Fruit fly (Drosophila melanogaster) whole organism, embryonic: ENCODE data around the gene CG45066.

Source experiments
- ATbp ChIP-seq: fragments of 200-800 bp; sonication (Bioruptor generic); optimal IDR thresholded peaks from 2 replicates; lab custom pipeline; 2017; ENCODE audit warnings: missing biosample characterization, mild to moderate bottlenecking, missing genetic modification characterization, missing genetic modification reagents
- CG10431 ChIP-seq: fragments of 200-800 bp; sonication (Bioruptor generic); optimal IDR thresholded peaks from 3 replicates; lab custom pipeline; 2018; ENCODE audit warnings: missing biosample characterization, mild to moderate bottlenecking, missing genetic modification characterization
- CG10543 ChIP-seq: fragments of 200-800 bp; sonication (Bioruptor generic); optimal IDR thresholded peaks from 3 replicates; lab custom pipeline; 2017; ENCODE audit warnings: missing biosample characterization, mild to moderate bottlenecking, missing genetic modification characterization, moderate library complexity
- CG13624 ChIP-seq: fragments of 200-800 bp; sonication (Bioruptor generic); optimal IDR thresholded peaks from 2 replicates; lab custom pipeline; 2016; ENCODE audit warnings: missing biosample characterization, missing genetic modification characterization
- CG13894 ChIP-seq: fragments of 200-800 bp; sonication (Bioruptor generic); optimal IDR thresholded peaks from 3 replicates; lab custom pipeline; 2018; ENCODE audit warnings: missing biosample characterization, mild to moderate bottlenecking, missing genetic modification characterization, moderate library complexity
- CG17802 ChIP-seq: fragments of 200-800 bp; sonication (Bioruptor generic); optimal IDR thresholded peaks from 2 replicates; lab custom pipeline; 2018; ENCODE audit warnings: missing biosample characterization, mild to moderate bottlenecking, missing genetic modification characterization, moderate library complexity
- CG18476 ChIP-seq: fragments of 200-800 bp; sonication (Bioruptor generic); optimal IDR thresholded peaks from 2 replicates; lab custom pipeline; 2016; ENCODE audit warnings: missing biosample characterization, mild to moderate bottlenecking, missing genetic modification characterization
- CG2199 ChIP-seq: fragments of 200-800 bp; sonication (Bioruptor generic); IDR thresholded peaks from 3 replicates; pipeline ENCODE4 v1.3.6; 2022; ENCODE audit warnings: missing biosample characterization, missing genetic modification characterization
- CG30020 ChIP-seq: fragments of 200-800 bp; optimal IDR thresholded peaks from 2 replicates; lab custom pipeline; 2019; ENCODE audit warnings: missing biosample characterization, mild to moderate bottlenecking, missing genetic modification characterization, moderate library complexity
- CG31388 ChIP-seq: fragments of 200-800 bp; sonication (Bioruptor generic); optimal IDR thresholded peaks from 2 replicates; lab custom pipeline; 2016; ENCODE audit warnings: missing biosample characterization, missing genetic modification characterization
- CG3163 ChIP-seq: fragments of 200-800 bp; sonication (Bioruptor generic); optimal IDR thresholded peaks from 3 replicates; lab custom pipeline; 2016; ENCODE audit warnings: missing biosample characterization, missing genetic modification characterization
- CG3995 ChIP-seq: fragments of 200-800 bp; sonication (Bioruptor generic); optimal IDR thresholded peaks from 3 replicates; lab custom pipeline; 2016; ENCODE audit warnings: missing biosample characterization, missing genetic modification characterization
- CG42726 ChIP-seq: fragments of 200-800 bp; sonication (Bioruptor generic); IDR thresholded peaks from 2 replicates; pipeline ENCODE4 v1.3.6; 2022; ENCODE audit warnings: missing biosample characterization, missing genetic modification characterization; ENCODE audit not compliant: partially characterized antibody
- CG4617 ChIP-seq: fragments of 200-800 bp; sonication (Bioruptor generic); optimal IDR thresholded peaks from 3 replicates; lab custom pipeline; 2016; ENCODE audit warnings: missing biosample characterization, missing genetic modification characterization, borderline replicate concordance
- CG5180 ChIP-seq: fragments of 200-800 bp; sonication (Bioruptor generic); optimal IDR thresholded peaks from 3 replicates; lab custom pipeline; 2017; ENCODE audit warnings: missing biosample characterization, missing genetic modification characterization, mild to moderate bottlenecking, moderate library complexity, missing genetic modification reagents
- CG7271 ChIP-seq: fragments of 200-800 bp; sonication (Bioruptor generic); optimal IDR thresholded peaks from 2 replicates; lab custom pipeline; 2018; ENCODE audit warnings: missing biosample characterization, mild to moderate bottlenecking, missing genetic modification characterization, moderate library complexity
- CG8924 ChIP-seq: fragments of 200-800 bp; optimal IDR thresholded peaks from 3 replicates; lab custom pipeline; 2019; ENCODE audit warnings: missing biosample characterization, mild to moderate bottlenecking, missing genetic modification characterization, moderate library complexity
- Elba2 ChIP-seq: fragments of 200-800 bp; sonication (Bioruptor generic); optimal IDR thresholded peaks from 3 replicates; lab custom pipeline; 2016; ENCODE audit warnings: missing biosample characterization, missing genetic modification characterization
- HLH4C ChIP-seq: fragments of 200-800 bp; sonication (Bioruptor generic); IDR thresholded peaks from 3 replicates; pipeline ENCODE4 v1.3.6; 2022; ENCODE audit warnings: missing biosample characterization, missing genetic modification characterization; ENCODE audit not compliant: partially characterized antibody
- Hmx ChIP-seq: fragments of 200-800 bp; sonication (Bioruptor generic); optimal IDR thresholded peaks from 2 replicates; lab custom pipeline; 2016; ENCODE audit warnings: missing biosample characterization, missing genetic modification characterization
- MESR4 ChIP-seq: fragments of 200-800 bp; sonication (Bioruptor generic); optimal IDR thresholded peaks from 2 replicates; lab custom pipeline; 2018; ENCODE audit warnings: missing biosample characterization, mild to moderate bottlenecking, missing genetic modification characterization, moderate library complexity
- NfI ChIP-seq: fragments of 200-800 bp; sonication (Bioruptor generic); optimal IDR thresholded peaks from 3 replicates; lab custom pipeline; 2018; ENCODE audit warnings: missing biosample characterization, mild to moderate bottlenecking, missing genetic modification characterization, moderate library complexity
- Poxn ChIP-seq: fragments of 200-800 bp; sonication (Bioruptor generic); IDR thresholded peaks from 2 replicates; pipeline ENCODE4 v1.3.6; 2022; ENCODE audit warnings: missing biosample characterization, missing genetic modification characterization
- Tbp ChIP-seq: fragments of >200 bp; optimal IDR thresholded peaks from 2 replicates; lab custom pipeline; 2018; ENCODE audit warnings: missing biosample characterization, missing genetic modification characterization
- Trl ChIP-seq, 3 experiments: fragments of >200 bp in 2 of 3; fragments of 200-800 bp in 1 of 3; sonication (Bioruptor generic) in 1 of 3; optimal IDR thresholded peaks; 2 replicates in 1 of 3; 3 replicates in 2 of 3; lab custom pipeline; 2016 to 2017; ENCODE audit warnings: missing biosample characterization in 1 of 3, missing genetic modification characterization in 1 of 3
- ase ChIP-seq: fragments of 200-800 bp; sonication (Bioruptor generic); IDR thresholded peaks from 3 replicates; pipeline ENCODE4 v1.3.6; 2022; ENCODE audit warnings: missing biosample characterization, missing genetic modification characterization
- bab2 ChIP-seq: fragments of 200-800 bp; sonication (Bioruptor generic); optimal IDR thresholded peaks from 2 replicates; lab custom pipeline; 2016; ENCODE audit warnings: missing biosample characterization, missing genetic modification characterization
- cwo ChIP-seq: fragments of 200-800 bp; sonication (Bioruptor generic); optimal IDR thresholded peaks from 3 replicates; lab custom pipeline; 2017; ENCODE audit warnings: missing biosample characterization, missing genetic modification characterization, mild to moderate bottlenecking, moderate library complexity, missing genetic modification reagents
- dm ChIP-seq: fragments of 200-800 bp; sonication (Bioruptor generic); optimal IDR thresholded peaks from 3 replicates; lab custom pipeline; 2016; ENCODE audit warnings: missing biosample characterization, missing genetic modification characterization
- en ChIP-seq: fragments of 200-800 bp; sonication (Bioruptor generic); optimal IDR thresholded peaks from 2 replicates; lab custom pipeline; 2016; ENCODE audit warnings: missing biosample characterization, missing genetic modification characterization
- fd96Cb ChIP-seq: fragments of 200-800 bp; sonication (Bioruptor generic); optimal IDR thresholded peaks from 2 replicates; lab custom pipeline; 2018; ENCODE audit warnings: missing biosample characterization, mild to moderate bottlenecking, missing genetic modification characterization, moderate library complexity
- fru ChIP-seq: fragments of >200 bp; optimal IDR thresholded peaks from 2 replicates; lab custom pipeline; 2017
- gsb-n ChIP-seq: fragments of 200-800 bp; sonication (Bioruptor generic); optimal IDR thresholded peaks from 3 replicates; lab custom pipeline; 2018; ENCODE audit warnings: missing biosample characterization, mild to moderate bottlenecking, missing genetic modification characterization
- hb ChIP-seq: fragments of 200-800 bp; sonication (Bioruptor generic); IDR thresholded peaks from 3 replicates; pipeline ENCODE4 v1.3.6; 2022; ENCODE audit warnings: missing biosample characterization, missing genetic modification characterization; ENCODE audit not compliant: partially characterized antibody
- kah ChIP-seq: fragments of 200-800 bp; sonication (Bioruptor generic); optimal IDR thresholded peaks from 2 replicates; lab custom pipeline; 2018; ENCODE audit warnings: missing biosample characterization, mild to moderate bottlenecking, missing genetic modification characterization
- lbe ChIP-seq: fragments of 200-800 bp; sonication (Bioruptor generic); optimal IDR thresholded peaks from 2 replicates; lab custom pipeline; 2016; ENCODE audit warnings: missing biosample characterization, mild to moderate bottlenecking, missing genetic modification characterization
- luna ChIP-seq: fragments of 200-800 bp; sonication (Bioruptor generic); optimal IDR thresholded peaks from 2 replicates; lab custom pipeline; 2016; ENCODE audit warnings: missing biosample characterization, missing genetic modification characterization
- maf-S ChIP-seq: fragments of 200-800 bp; sonication (Bioruptor generic); optimal IDR thresholded peaks from 2 replicates; lab custom pipeline; 2016; ENCODE audit warnings: missing biosample characterization, missing genetic modification characterization
- org-1 ChIP-seq: fragments of 200-800 bp; sonication (Bioruptor generic); optimal IDR thresholded peaks from 2 replicates; lab custom pipeline; 2017; ENCODE audit warnings: missing biosample characterization, missing genetic modification characterization
- otp ChIP-seq: fragments of 200-800 bp; sonication (Bioruptor generic); IDR thresholded peaks from 3 replicates; pipeline ENCODE4, ENCODE4 v1.3.6; 2022; ENCODE audit warnings: missing biosample characterization, missing genetic modification characterization
- pzg ChIP-seq: fragments of 200-800 bp; sonication (Bioruptor generic); optimal IDR thresholded peaks from 3 replicates; lab custom pipeline; 2018; ENCODE audit warnings: missing biosample characterization, mild to moderate bottlenecking, missing genetic modification characterization, moderate library complexity
- ro ChIP-seq: fragments of 200-800 bp; sonication (Bioruptor generic); IDR thresholded peaks from 2 replicates; pipeline ENCODE4 v1.3.6; 2022; ENCODE audit warnings: missing biosample characterization, missing genetic modification characterization
- shn ChIP-seq: fragments of 200-800 bp; sonication (Bioruptor generic); optimal IDR thresholded peaks from 3 replicates; lab custom pipeline; 2016; ENCODE audit warnings: missing biosample characterization, missing genetic modification characterization
- slp2 ChIP-seq: fragments of 200-800 bp; sonication (Bioruptor generic); optimal IDR thresholded peaks from 2 replicates; lab custom pipeline; 2016; ENCODE audit warnings: missing biosample characterization, missing genetic modification characterization
- toy ChIP-seq: fragments of 200-800 bp; sonication (Bioruptor generic); IDR thresholded peaks from 2 replicates; pipeline ENCODE4 v1.3.6; 2022; ENCODE audit warnings: missing biosample characterization, missing genetic modification characterization
- twi ChIP-seq: fragments of 200-800 bp; optimal IDR thresholded peaks from 2 replicates; lab custom pipeline; 2019; ENCODE audit warnings: missing biosample characterization, mild to moderate bottlenecking, missing genetic modification characterization, moderate library complexity
- tx ChIP-seq: fragments of 200-800 bp; sonication (Bioruptor generic); optimal IDR thresholded peaks from 2 replicates; lab custom pipeline; 2016; ENCODE audit warnings: missing biosample characterization, missing genetic modification characterization
- unc-4 ChIP-seq: fragments of 200-800 bp; sonication (Bioruptor generic); IDR thresholded peaks from 2 replicates; pipeline ENCODE4 v1.3.6; 2022; ENCODE audit warnings: missing biosample characterization, missing genetic modification characterization; ENCODE audit not compliant: partially characterized antibody
- usp ChIP-seq: fragments of >200 bp; optimal IDR thresholded peaks from 2 replicates; lab custom pipeline; 2017; ENCODE audit warnings: missing biosample characterization, missing genetic modification characterization
- zfh1 ChIP-seq: fragments of 200-800 bp; sonication (Bioruptor generic); IDR thresholded peaks from 3 replicates; pipeline ENCODE4 v1.3.6; 2022; ENCODE audit warnings: missing biosample characterization, missing genetic modification characterization

Gene CG45066

DNA sequence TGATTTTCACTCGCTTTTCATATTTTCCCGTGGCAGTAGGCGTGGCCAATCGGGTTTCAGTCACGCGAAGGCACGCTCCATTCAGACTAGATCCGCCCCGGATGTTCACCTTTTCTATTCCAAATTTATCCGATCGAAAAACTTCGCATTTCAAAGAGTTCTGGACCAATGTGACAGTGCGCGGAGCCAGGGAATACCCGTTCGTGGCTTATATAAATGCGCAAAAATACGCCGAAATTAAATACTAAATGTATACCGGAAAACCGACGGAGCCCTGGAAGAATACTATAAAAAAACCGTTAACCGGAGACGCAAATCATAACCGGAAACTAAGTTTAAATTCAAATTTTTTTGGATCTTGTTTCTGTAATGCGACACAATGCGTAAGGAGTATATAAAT, 16.5 kb upstream of the CG45066 start, which contains the start of gene promL (continued):
- no peak for TF ChIP-seq usp
- no peak for TF ChIP-seq toy (GFP tag; lab: Robert Waterston, UW)
- TF ChIP-seq Hmx (GFP tag; lab: Kevin White, UChicago), result no peak
- peak; percentile 68 for TF ChIP-seq CG13624
- TF ChIP-seq fd96Cb (tag; lab: Kevin White, UChicago), result no peak
- no peak for TF ChIP-seq Trl (optimal IDR thresholded peaks at IDR 0.05; lab: Kevin White, UChicago)
- TF ChIP-seq Trl (GFP tag; optimal IDR thresholded peaks at IDR 0.05; lab: Kevin White, UChicago), result peak; percentile 77
- TF ChIP-seq en, result peak; percentile 7
- no peak for TF ChIP-seq CG18476 (GFP tag; lab: Kevin White, UChicago)
- TF ChIP-seq slp2, result peak; percentile 50
- TF ChIP-seq fru (lab: Kevin White, UChicago), result no peak
- TF ChIP-seq ro (GFP tag; lab: Robert Waterston, UW), result no peak
- peak; percentile 15 for TF ChIP-seq luna (GFP tag; lab: Kevin White, UChicago)
- no peak for TF ChIP-seq Tbp (GFP tag; lab: Kevin White, UChicago)
- peak; percentile 27 for TF ChIP-seq CG5180 (GFP tag; lab: Kevin White, UChicago)
- no peak for TF ChIP-seq HLH4C (GFP tag; lab: Robert Waterston, UW)
- peak; percentile 76 for TF ChIP-seq CG10543 (GFP tag; lab: Kevin White, UChicago)
- no peak for TF ChIP-seq CG17802 (tag; lab: Kevin White, UChicago)
- peak; percentile 53 for TF ChIP-seq dm (GFP tag; lab: Kevin White, UChicago)
- TF ChIP-seq otp (GFP tag; lab: Robert Waterston, UW), result no peak
- TF ChIP-seq ase (GFP tag; lab: Robert Waterston, UW), result 0 out of 3 replicates have a peak, but pooled peaks have one; percentile 35
- peak; percentile 46 for TF ChIP-seq CG30020 (tag; lab: Kevin White, UChicago)
- peak; percentile 17 for TF ChIP-seq cwo (GFP tag; lab: Kevin White, UChicago)
- no peak for TF ChIP-seq CG31388 (GFP tag; lab: Kevin White, UChicago)
- TF ChIP-seq tx (GFP tag; lab: Kevin White, UChicago), result no peak
- TF ChIP-seq ATbp (GFP tag; lab: Kevin White, UChicago), result peak; percentile 55
- TF ChIP-seq org-1 (GFP tag; lab: Kevin White, UChicago), result peak; percentile 40
- peak; percentile 73 for TF ChIP-seq CG13894 (tag; lab: Kevin White, UChicago)
- TF ChIP-seq CG7271 (tag; lab: Kevin White, UChicago), result peak; percentile 26
- TF ChIP-seq maf-S (GFP tag; lab: Kevin White, UChicago), result peak; percentile 40
- TF ChIP-seq shn (GFP tag; lab: Kevin White, UChicago), result peak; percentile 8
- peak; percentile 95 for TF ChIP-seq pzg (GFP tag; lab: Kevin White, UChicago)
- TF ChIP-seq gsb-n (tag; lab: Kevin White, UChicago), result peak; percentile 67
- no peak for TF ChIP-seq unc-4 (GFP tag; lab: Robert Waterston, UW)
- TF ChIP-seq lbe, result peak; percentile 54
- TF ChIP-seq bab2 (GFP tag; lab: Kevin White, UChicago), result peak; percentile 20
- TF ChIP-seq CG3995 (GFP tag; lab: Kevin White, UChicago), result peak; percentile 22
- no peak for TF ChIP-seq Poxn (GFP tag; lab: Robert Waterston, UW)
- no peak for TF ChIP-seq kah (GFP tag; lab: Kevin White, UChicago)
- TF ChIP-seq CG10431, result peak; percentile 66
- TF ChIP-seq CG4617 (GFP tag; lab: Kevin White, UChicago), result peak; percentile 74
- TF ChIP-seq CG3163 (GFP tag; lab: Kevin White, UChicago), result no peak
- TF ChIP-seq MESR4 (GFP tag; lab: Kevin White, UChicago), result peak; percentile 89
- no peak for TF ChIP-seq twi (tag; lab: Kevin White, UChicago)
- peak; percentile 74 for TF ChIP-seq NfI (GFP tag; lab: Kevin White, UChicago)
- TF ChIP-seq Elba2 (GFP tag; lab: Kevin White, UChicago), result no peak
- TF ChIP-seq CG2199, result 0 out of 3 replicates have a peak, but pooled peaks have one; percentile 55
- TF ChIP-seq CG8924 (tag; lab: Kevin White, UChicago), result peak; percentile 63
- TF ChIP-seq hb (GFP tag; lab: Robert Waterston, UW), result no peak
- TF ChIP-seq CG42726 (GFP tag; lab: Robert Waterston, UW), result peak; percentile 48; the same call in 1 of the 2 replicates
- TF ChIP-seq zfh1 (GFP tag; lab: Robert Waterston, UW), result peak; percentile 64; the same call in 2 of the 3 replicates
